Worm (Caenorhabditis elegans): ENCODE results near the gene gpn-1.

Gene gpn-1

ce11 chrX:15663740-15664139, 17.8 kb upstream of the gpn-1 start:
- TF ChIP-seq dmd-8 (GFP tag; IDR thresholded peaks at IDR 0.05), result no peak
- no peak for TF ChIP-seq mdl-1 (tag; optimal IDR thresholded peaks at IDR 0.05)
- TF ChIP-seq F49E8.2 (tag; optimal IDR thresholded peaks at IDR 0.05; ENCODE audit: borderline replicate concordance), result no peak
- no peak for TF ChIP-seq zag-1 (tag; optimal IDR thresholded peaks at IDR 0.05)
- TF ChIP-seq spr-1 (tag; optimal IDR thresholded peaks at IDR 0.05), result no peak
- no peak for TF ChIP-seq lir-3 (tag; optimal IDR thresholded peaks at IDR 0.05)
- no peak for TF ChIP-seq F26F4.8 (GFP tag; conservative IDR thresholded peaks at IDR 0.05)
- no peak for TF ChIP-seq pqm-1 (tag; optimal IDR thresholded peaks at IDR 0.05)
- no peak for TF ChIP-seq php-3 (GFP tag; IDR thresholded peaks at IDR 0.05)
- no peak for TF ChIP-seq ceh-20 (GFP tag; IDR thresholded peaks at IDR 0.05)
- no peak for TF ChIP-seq unc-130 (GFP tag; optimal IDR thresholded peaks at IDR 0.05)
- TF ChIP-seq mes-2 (tag; optimal IDR thresholded peaks at IDR 0.05; ENCODE audit: poor library complexity, severe bottlenecking), result no peak
- no peak for TF ChIP-seq T26A8.4 (GFP tag; IDR thresholded peaks at IDR 0.05)
- TF ChIP-seq nhr-10 (tag; optimal IDR thresholded peaks at IDR 0.05), result no peak

ce11 chrX:15666169-15666811, 15.2 kb upstream of the gpn-1 start, which contains the start of gene pcdr-1:
pcdr-1 (plus strand) TSS chrX:15666761.
- peak in 1 of 2 experiments; percentile 27 for TF ChIP-seq unc-62 (GFP tag; optimal IDR thresholded peaks at IDR 0.05 in 1 of 2)
- TF ChIP-seq unc-62 (tag; optimal IDR thresholded peaks at IDR 0.05), result no peak
- peak; percentile 78 for TF ChIP-seq aha-1 (tag)
- TF ChIP-seq mdl-1 (tag; optimal IDR thresholded peaks at IDR 0.05), result no peak
- TF ChIP-seq T26A8.4 (GFP tag; IDR thresholded peaks at IDR 0.05), result 0 out of 2 replicates have a peak, but pooled peaks have one; percentile 22

- TF ChIP-seq hlh-11 (tag; optimal IDR thresholded peaks at IDR 0.05) (peak; percentile 10), T20F7.1 (GFP tag; optimal IDR thresholded peaks at IDR 0.05) (no peak)
Observed at ce11 chrX:15668053-15668599, 13.4 kb upstream of the gpn-1 start.

ce11 chrX:15668695-15669094, 12.8 kb upstream of the gpn-1 start:
- TF ChIP-seq aha-1 (tag) (peak; percentile 62), egl-43 (GFP tag; IDR thresholded peaks at IDR 0.05) (no peak)

- TF ChIP-seq ceh-28 (tag; optimal IDR thresholded peaks at IDR 0.05), result no peak
- no peak for TF ChIP-seq fos-1 (tag; optimal IDR thresholded peaks at IDR 0.05)
- TF ChIP-seq dpl-1 (GFP tag; optimal IDR thresholded peaks at IDR 0.05), result no peak
- TF ChIP-seq nhr-48 (tag; optimal IDR thresholded peaks at IDR 0.05), result no peak
- no peak for TF ChIP-seq ctbp-1 (GFP tag; IDR thresholded peaks at IDR 0.05)
- TF ChIP-seq ceh-62 (tag; optimal IDR thresholded peaks at IDR 0.05), result no peak
- TF ChIP-seq duxl-1 (tag; optimal IDR thresholded peaks at IDR 0.05; ENCODE audit: poor library complexity), result no peak
- TF ChIP-seq lsy-2 (tag; optimal IDR thresholded peaks at IDR 0.05), result no peak
- no peak for TF ChIP-seq F26F4.8 (GFP tag; conservative IDR thresholded peaks at IDR 0.05)
- no peak for TF ChIP-seq unc-130 (GFP tag; optimal IDR thresholded peaks at IDR 0.05)
- TF ChIP-seq F44E2.7 (GFP tag; IDR thresholded peaks at IDR 0.05), result no peak
- TF ChIP-seq lin-38 (GFP tag; IDR thresholded peaks at IDR 0.05), result no peak
Observed at ce11 chrX:15675622-15676021, 5.9 kb upstream of the gpn-1 start, which contains the start of gene F59D12.2. F59D12.2 (minus strand) TSS chrX:15675722.

ce11 chrX:15689244-15689643, 7.8 kb downstream of the gpn-1 start, which contains the start of gene C03H12.1:
C03H12.1 (plus strand) TSS chrX:15689449.
- TF ChIP-seq ceh-82 (tag; optimal IDR thresholded peaks at IDR 0.05), result no peak
- TF ChIP-seq mdl-1 (tag; optimal IDR thresholded peaks at IDR 0.05), result peak in 1 of 2 experiments; percentile 31
- TF ChIP-seq duxl-1 (tag; optimal IDR thresholded peaks at IDR 0.05; ENCODE audit: poor library complexity), result no peak
- TF ChIP-seq tra-1 (GFP tag; IDR thresholded peaks at IDR 0.05), result no peak
- peak; percentile 4 for TF ChIP-seq pqm-1 (tag; optimal IDR thresholded peaks at IDR 0.05)
- no peak for TF ChIP-seq hif-1 (tag; optimal IDR thresholded peaks at IDR 0.05)
- no peak for TF ChIP-seq T26A8.4 (GFP tag; IDR thresholded peaks at IDR 0.05)
- no peak for TF ChIP-seq spr-3 (GFP tag; optimal IDR thresholded peaks at IDR 0.05)
- no peak for TF ChIP-seq unc-130 (GFP tag; optimal IDR thresholded peaks at IDR 0.05)
- TF ChIP-seq lim-7 (GFP tag; IDR thresholded peaks at IDR 0.05), result no peak
- no peak for TF ChIP-seq F37D6.2 (tag; optimal IDR thresholded peaks at IDR 0.05)
- peak; percentile 34 for TF ChIP-seq mxl-3 (GFP tag; optimal IDR thresholded peaks at IDR 0.05)
- TF ChIP-seq ceh-28 (tag; optimal IDR thresholded peaks at IDR 0.05), result no peak
- TF ChIP-seq mdt-29 (GFP tag; IDR thresholded peaks at IDR 0.05), result no peak
- TF ChIP-seq unc-62 (GFP tag; optimal IDR thresholded peaks at IDR 0.05 in 1 of 2), result no peak
- no peak for TF ChIP-seq unc-62 (tag; optimal IDR thresholded peaks at IDR 0.05)
- TF ChIP-seq hmg-1.1 (GFP tag; IDR thresholded peaks at IDR 0.05), result no peak
- peak; percentile 41 for TF ChIP-seq mes-2 (tag; optimal IDR thresholded peaks at IDR 0.05; ENCODE audit: poor library complexity, severe bottlenecking)
- TF ChIP-seq fkh-10 (GFP tag; optimal IDR thresholded peaks at IDR 0.05), result no peak

All from whole organism, L4 larva.